Fruit fly (Drosophila melanogaster) whole organism, prepupa: ENCODE data around the gene CG13074.

Experiments
- Blimp-1 ChIP-seq: fragments of 200-800 bp; sonication (Bioruptor generic); optimal IDR thresholded peaks from 3 replicates; lab custom pipeline; 2017; ENCODE audit warnings: missing biosample characterization, missing genetic modification characterization, mild to moderate bottlenecking, moderate library complexity, missing genetic modification reagents
- CG11294 ChIP-seq: fragments of 200-800 bp; sonication (Bioruptor generic); IDR thresholded peaks from 2 replicates; pipeline ENCODE4 v1.3.6; 2022; ENCODE audit warnings: missing biosample characterization, missing genetic modification characterization
- CG11762 ChIP-seq: fragments of 200-800 bp; sonication (Bioruptor generic); optimal IDR thresholded peaks from 3 replicates; lab custom pipeline; 2016; ENCODE audit warnings: missing biosample characterization, missing genetic modification characterization; ENCODE audit not compliant: insufficient read depth
- CG11902 ChIP-seq: fragments of 200-800 bp; sonication (Bioruptor generic); optimal IDR thresholded peaks from 3 replicates; lab custom pipeline; 2016; ENCODE audit warnings: missing biosample characterization, missing genetic modification characterization
- CG15336 ChIP-seq: fragments of 200-800 bp; sonication (Bioruptor generic); IDR thresholded peaks from 2 replicates; pipeline ENCODE4 v1.3.6; 2022; ENCODE audit warnings: missing biosample characterization, missing genetic modification characterization
- CG1621 ChIP-seq: fragments of 200-800 bp; sonication (Bioruptor generic); optimal IDR thresholded peaks from 3 replicates; lab custom pipeline; 2018; ENCODE audit warnings: missing biosample characterization, mild to moderate bottlenecking, missing genetic modification characterization
- CG16779 ChIP-seq: fragments of 200-800 bp; sonication (Bioruptor generic); optimal IDR thresholded peaks from 3 replicates; lab custom pipeline; 2017; ENCODE audit warnings: missing biosample characterization, mild to moderate bottlenecking, missing genetic modification characterization
- CG3032 ChIP-seq: fragments of 200-800 bp; optimal IDR thresholded peaks from 2 replicates; lab custom pipeline; 2019; ENCODE audit warnings: missing biosample characterization, mild to moderate bottlenecking, missing genetic modification characterization, moderate library complexity
- CG31627 ChIP-seq: fragments of 200-800 bp; sonication (Bioruptor generic); optimal IDR thresholded peaks from 3 replicates; lab custom pipeline; 2016; ENCODE audit warnings: missing biosample characterization, missing genetic modification characterization
- CG32006 ChIP-seq: fragments of 200-800 bp; sonication (Bioruptor generic); optimal IDR thresholded peaks from 3 replicates; lab custom pipeline; 2017; ENCODE audit warnings: missing biosample characterization, mild to moderate bottlenecking, missing genetic modification characterization
- CG34406 ChIP-seq: fragments of 200-800 bp; sonication (Bioruptor generic); optimal IDR thresholded peaks from 3 replicates; lab custom pipeline; 2016; ENCODE audit warnings: missing biosample characterization, missing genetic modification characterization
- CG6163 ChIP-seq: fragments of 200-800 bp; sonication (Bioruptor generic); IDR thresholded peaks from 3 replicates; pipeline ENCODE4 v1.3.6; 2022; ENCODE audit warnings: missing biosample characterization, missing genetic modification characterization
- CG6792 ChIP-seq: fragments of 200-800 bp; sonication (Bioruptor generic); optimal IDR thresholded peaks from 3 replicates; lab custom pipeline; 2016; ENCODE audit warnings: missing biosample characterization, missing genetic modification characterization
- CG6808 ChIP-seq: fragments of 200-800 bp; sonication (Bioruptor generic); optimal IDR thresholded peaks from 3 replicates; lab custom pipeline; 2017; ENCODE audit warnings: missing biosample characterization, missing genetic modification characterization, mild to moderate bottlenecking, moderate library complexity, missing genetic modification reagents
- CG6854 ChIP-seq: fragments of 200-800 bp; sonication (Bioruptor generic); optimal IDR thresholded peaks from 2 replicates; lab custom pipeline; 2017; ENCODE audit warnings: missing biosample characterization, mild to moderate bottlenecking, missing genetic modification characterization
- CG7368 ChIP-seq: fragments of 200-800 bp; sonication (Bioruptor generic); optimal IDR thresholded peaks from 3 replicates; lab custom pipeline; 2016; ENCODE audit warnings: missing biosample characterization, missing genetic modification characterization
- CG8119 ChIP-seq: fragments of 200-800 bp; sonication (Bioruptor generic); IDR thresholded peaks from 3 replicates; pipeline ENCODE4 v1.3.6; 2022; ENCODE audit warnings: missing biosample characterization, missing genetic modification characterization
- CG8319 ChIP-seq: fragments of 200-800 bp; sonication (Bioruptor generic); optimal IDR thresholded peaks from 3 replicates; lab custom pipeline; 2016; ENCODE audit warnings: missing biosample characterization, missing genetic modification characterization
- CG8632 ChIP-seq: fragments of 200-800 bp; sonication (Bioruptor generic); optimal IDR thresholded peaks from 3 replicates; lab custom pipeline; 2016; ENCODE audit warnings: missing biosample characterization, missing genetic modification characterization
- CG9139 ChIP-seq: fragments of 200-800 bp; sonication (Bioruptor generic); optimal IDR thresholded peaks from 3 replicates; lab custom pipeline; 2017; ENCODE audit warnings: missing biosample characterization, mild to moderate bottlenecking, missing genetic modification characterization
- Eip78C ChIP-seq: fragments of 200-800 bp; sonication (Bioruptor generic); peaks from one replicate; lab custom pipeline; 2016; ENCODE audit warnings: missing biosample characterization, missing genetic modification characterization
- Eip93F ChIP-seq: fragments of 200-800 bp; sonication (Bioruptor generic); optimal IDR thresholded peaks from 2 replicates; lab custom pipeline; 2016; ENCODE audit warnings: missing biosample characterization, mild to moderate bottlenecking, missing genetic modification characterization
- Gug ChIP-seq: fragments of 200-800 bp; sonication (Bioruptor generic); IDR thresholded peaks from 2 replicates; pipeline ENCODE4 v1.3.6; 2022; ENCODE audit warnings: missing biosample characterization, missing genetic modification characterization
- Hr38 ChIP-seq: sonication (Bioruptor generic); optimal IDR thresholded peaks from 2 replicates; lab custom pipeline; 2016; ENCODE audit warnings: missing biosample characterization, missing genetic modification characterization
- Hr4 ChIP-seq: fragments of 200-800 bp; sonication (Bioruptor generic); optimal IDR thresholded peaks from 3 replicates; lab custom pipeline; 2016; ENCODE audit warnings: missing biosample characterization, missing genetic modification characterization
- Lpt ChIP-seq: fragments of 200-800 bp; sonication (Bioruptor generic); optimal IDR thresholded peaks from 3 replicates; lab custom pipeline; 2016; ENCODE audit warnings: missing biosample characterization, missing genetic modification characterization
- Met ChIP-seq: fragments of 200-800 bp; sonication (Bioruptor generic); optimal IDR thresholded peaks from 3 replicates; lab custom pipeline; 2016; ENCODE audit warnings: missing biosample characterization, missing genetic modification characterization
- OdsH ChIP-seq: fragments of 200-800 bp; sonication (Bioruptor generic); optimal IDR thresholded peaks from 3 replicates; lab custom pipeline; 2016; ENCODE audit warnings: missing biosample characterization, missing genetic modification characterization
- Sox14 ChIP-seq: fragments of 200-800 bp; sonication (Bioruptor generic); optimal IDR thresholded peaks from 3 replicates; lab custom pipeline; 2016; ENCODE audit warnings: missing biosample characterization, missing genetic modification characterization
- Sox15 ChIP-seq: fragments of 200-800 bp; sonication (Bioruptor generic); optimal IDR thresholded peaks from 3 replicates; lab custom pipeline; 2016; ENCODE audit warnings: missing biosample characterization, missing genetic modification characterization
- achi ChIP-seq: fragments of 200-800 bp; sonication (Bioruptor generic); optimal IDR thresholded peaks from 3 replicates; lab custom pipeline; 2016; ENCODE audit warnings: missing biosample characterization, missing genetic modification characterization
- acj6 ChIP-seq: fragments of 200-800 bp; sonication (Bioruptor generic); optimal IDR thresholded peaks from 3 replicates; lab custom pipeline; 2016; ENCODE audit warnings: missing biosample characterization, missing genetic modification characterization
- dac ChIP-seq: fragments of 200-800 bp; sonication (Bioruptor generic); optimal IDR thresholded peaks from 2 replicates; lab custom pipeline; 2017; ENCODE audit warnings: missing biosample characterization, mild to moderate bottlenecking, missing genetic modification characterization
- dsx ChIP-seq: fragments of 200-800 bp; optimal IDR thresholded peaks from 3 replicates; lab custom pipeline; 2019; ENCODE audit warnings: missing biosample characterization, mild to moderate bottlenecking, missing genetic modification characterization, moderate library complexity; ENCODE audit not compliant: poor library complexity, severe bottlenecking
- eg ChIP-seq: fragments of 200-800 bp; sonication (Bioruptor generic); IDR thresholded peaks from 3 replicates; pipeline ENCODE4 v1.3.6; 2022; ENCODE audit warnings: missing biosample characterization, missing genetic modification characterization
- esn ChIP-seq: fragments of 200-800 bp; sonication (Bioruptor generic); optimal IDR thresholded peaks from 2 replicates; lab custom pipeline; 2016; ENCODE audit warnings: missing biosample characterization, mild to moderate bottlenecking, missing genetic modification characterization, moderate library complexity
- fd59A ChIP-seq: fragments of 200-800 bp; sonication (Bioruptor generic); optimal IDR thresholded peaks from 2 replicates; lab custom pipeline; 2017; ENCODE audit warnings: missing biosample characterization, mild to moderate bottlenecking, missing genetic modification characterization, missing genetic modification reagents
- fd85E ChIP-seq: fragments of 200-800 bp; sonication (Bioruptor generic); optimal IDR thresholded peaks from 3 replicates; lab custom pipeline; 2016; ENCODE audit warnings: missing biosample characterization, missing genetic modification characterization
- fkh ChIP-seq: fragments of 200-800 bp; sonication (Bioruptor generic); optimal IDR thresholded peaks from 3 replicates; lab custom pipeline; 2017; ENCODE audit warnings: missing biosample characterization, mild to moderate bottlenecking, missing genetic modification characterization, moderate library complexity
- pdm3 ChIP-seq: fragments of 200-800 bp; sonication (Bioruptor generic); optimal IDR thresholded peaks from 3 replicates; lab custom pipeline; 2016; ENCODE audit warnings: missing biosample characterization, missing genetic modification characterization
- salr ChIP-seq, 2 experiments: fragments of 200-800 bp; sonication (Bioruptor generic); optimal IDR thresholded peaks; 3 replicates each; lab custom pipeline; 2016 to 2018; ENCODE audit warnings: missing biosample characterization in 2 of 2, missing genetic modification characterization in 2 of 2, mild to moderate bottlenecking in 1 of 2
- spab ChIP-seq: fragments of 200-800 bp; sonication (Bioruptor generic); optimal IDR thresholded peaks from 2 replicates; lab custom pipeline; 2017; ENCODE audit warnings: missing biosample characterization, mild to moderate bottlenecking, missing genetic modification characterization, missing genetic modification reagents
- ss ChIP-seq, 2 experiments: fragments of 200-800 bp; sonication (Bioruptor generic); optimal IDR thresholded peaks; 2 replicates in 1 of 2; 3 replicates in 1 of 2; lab custom pipeline; 2017 to 2018; ENCODE audit warnings: mild to moderate bottlenecking in 2 of 2, missing biosample characterization in 2 of 2, missing genetic modification characterization in 2 of 2, moderate library complexity in 1 of 2
- svp ChIP-seq: fragments of 200-800 bp; sonication (Bioruptor generic); peaks from one replicate; lab custom pipeline; 2016; ENCODE audit warnings: missing biosample characterization, missing genetic modification characterization
- topi ChIP-seq: fragments of 200-800 bp; sonication (Bioruptor generic); optimal IDR thresholded peaks from 3 replicates; lab custom pipeline; 2016; ENCODE audit warnings: missing biosample characterization, missing genetic modification characterization
- vri ChIP-seq: fragments of 200-800 bp; sonication (Bioruptor generic); optimal IDR thresholded peaks from 3 replicates; lab custom pipeline; 2016; ENCODE audit warnings: missing biosample characterization, mild to moderate bottlenecking, missing genetic modification characterization

The CG13074 gene

DNA sequence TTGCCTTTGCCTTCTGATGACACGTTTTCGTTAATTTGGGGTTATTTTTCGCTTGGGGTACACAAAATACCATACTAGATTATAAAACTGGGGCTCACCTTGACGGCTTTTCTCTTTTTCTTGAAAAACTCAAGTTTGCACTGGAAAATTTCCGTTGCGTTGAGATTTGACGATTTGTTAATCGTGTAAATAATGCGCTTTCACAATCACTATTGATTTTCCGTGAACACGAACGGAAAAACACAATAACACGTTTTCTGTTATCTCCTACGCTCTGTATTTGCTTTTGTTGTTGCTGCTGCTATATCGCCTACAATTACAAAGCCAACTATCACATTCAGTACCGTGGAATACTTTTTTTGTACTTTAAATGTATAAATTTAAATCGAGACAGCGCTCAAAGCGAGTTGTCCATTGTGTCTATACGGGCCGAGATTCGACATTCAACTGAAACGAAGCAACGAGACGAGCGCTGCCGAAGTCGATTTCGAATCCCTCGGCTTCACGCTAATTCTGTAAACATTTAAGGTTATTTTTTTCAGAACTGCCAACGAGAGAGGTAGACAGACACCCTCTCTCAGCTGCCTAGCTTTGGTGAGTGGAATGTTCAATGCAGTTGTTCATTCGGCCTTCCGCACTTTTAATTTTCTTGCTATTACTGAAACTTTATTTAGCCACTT is 50.8 kb downstream of the CG13074 start (continued):
- TF ChIP-seq CG16779 (tag; lab: Kevin White, UChicago) (no peak), dac (GFP tag; lab: Kevin White, UChicago) (no peak), CG6854 (GFP tag; lab: Kevin White, UChicago) (peak; percentile 49), Hr38 (GFP tag; lab: Kevin White, UChicago) (no peak), topi (GFP tag; lab: Kevin White, UChicago) (peak; percentile 34), CG7368 (GFP tag; lab: Kevin White, UChicago) (no peak), fd59A (GFP tag; lab: Kevin White, UChicago) (no peak), esn (GFP tag; lab: Kevin White, UChicago) (no peak), fd85E (GFP tag; lab: Kevin White, UChicago) (peak; percentile 35)

DNA sequence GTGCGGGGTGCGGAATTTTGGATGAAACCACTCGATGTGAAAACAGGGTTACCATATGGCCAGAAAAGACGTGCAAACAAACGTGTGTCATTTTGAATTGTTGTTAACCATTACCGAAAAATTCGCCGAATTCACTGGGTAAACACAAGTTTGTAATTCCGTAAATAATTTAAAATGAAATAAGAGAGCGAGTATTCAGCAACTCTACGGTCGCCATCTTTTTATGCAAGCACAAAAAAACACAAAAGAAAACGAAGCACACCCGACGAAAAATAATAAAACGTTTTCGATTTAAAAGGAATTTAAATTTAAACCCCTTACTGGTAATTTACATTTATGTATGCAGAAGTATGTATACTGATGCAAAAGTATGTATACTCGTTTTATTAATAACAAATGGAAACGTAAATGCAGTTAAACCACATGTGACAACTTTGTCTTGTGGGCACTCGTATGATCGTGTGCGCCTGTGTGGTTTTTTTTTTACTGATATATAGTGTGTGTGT is 51.4 kb downstream of the CG13074 start:
- TF ChIP-seq fd85E (GFP tag; lab: Kevin White, UChicago) (peak; percentile 88), esn (GFP tag; lab: Kevin White, UChicago) (peak; percentile 95), Eip78C (GFP tag; lab: Kevin White, UChicago) (peak; percentile 99), CG34406 (GFP tag; lab: Kevin White, UChicago) (peak; percentile 93), topi (GFP tag; lab: Kevin White, UChicago) (peak; percentile 95), Blimp-1 (peak; percentile 62), Lpt (GFP tag; lab: Kevin White, UChicago) (peak; percentile 94), Gug (GFP tag; lab: Robert Waterston, UW) (peak; percentile 90), salr (GFP tag; optimal IDR thresholded peaks at IDR 0.05; lab: Kevin White, UChicago) (peak; percentile 79 to 80), pdm3 (GFP tag; lab: Kevin White, UChicago) (peak; percentile 95), eg (GFP tag; lab: Robert Waterston, UW) (peak; percentile 96), Eip93F (GFP tag; lab: Kevin White, UChicago) (peak; percentile 85), dsx (GFP tag; lab: Kevin White, UChicago) (peak; percentile 95), Met (GFP tag; lab: Kevin White, UChicago) (peak; percentile 96), CG6163 (GFP tag; lab: Robert Waterston, UW) (peak; percentile 98), CG6808 (GFP tag; lab: Kevin White, UChicago) (peak; percentile 89), CG31627 (GFP tag; lab: Kevin White, UChicago) (peak; percentile 93), CG7368 (GFP tag; lab: Kevin White, UChicago) (peak; percentile 94), CG16779 (tag; lab: Kevin White, UChicago) (peak; percentile 93), achi (GFP tag; lab: Kevin White, UChicago) (peak; percentile 94), CG3032 (tag; lab: Kevin White, UChicago) (peak; percentile 93), CG15336 (GFP tag; lab: Robert Waterston, UW) (peak; percentile 98), CG9139 (GFP tag; lab: Kevin White, UChicago) (peak; percentile 87), CG8119 (GFP tag; lab: Robert Waterston, UW) (peak; percentile 98), CG8319 (GFP tag; lab: Kevin White, UChicago) (peak; percentile 87), OdsH (GFP tag; lab: Kevin White, UChicago) (peak; percentile 96), spab (GFP tag; lab: Kevin White, UChicago) (peak; percentile 87), svp (GFP tag; lab: Kevin White, UChicago) (peak; percentile 96), fd59A (GFP tag; lab: Kevin White, UChicago) (peak; percentile 83), CG11294 (GFP tag; lab: Robert Waterston, UW) (peak; percentile 89), ss (GFP tag; optimal IDR thresholded peaks at IDR 0.05; lab: Kevin White, UChicago) (peak; percentile 83 to 85), Sox14 (peak; percentile 96), CG8632 (GFP tag; lab: Kevin White, UChicago) (peak; percentile 96), acj6 (GFP tag; lab: Kevin White, UChicago) (peak; percentile 95), CG6792 (GFP tag; lab: Kevin White, UChicago) (peak; percentile 88), vri (GFP tag; lab: Kevin White, UChicago) (peak; percentile 97), Hr4 (peak; percentile 94), CG1621 (tag; lab: Kevin White, UChicago) (peak; percentile 93), fkh (no peak), Sox15 (GFP tag; lab: Kevin White, UChicago) (peak; percentile 73), CG11762 (GFP tag; lab: Kevin White, UChicago) (peak; percentile 94), CG32006 (GFP tag; lab: Kevin White, UChicago) (peak; percentile 89), CG11902 (GFP tag; lab: Kevin White, UChicago) (peak; percentile 71), CG6854 (GFP tag; lab: Kevin White, UChicago) (peak; percentile 85)
